Fruit fly (Drosophila melanogaster): Measurements from ENCODE around the gene Mst84B.

Mst84B gene

DNA sequence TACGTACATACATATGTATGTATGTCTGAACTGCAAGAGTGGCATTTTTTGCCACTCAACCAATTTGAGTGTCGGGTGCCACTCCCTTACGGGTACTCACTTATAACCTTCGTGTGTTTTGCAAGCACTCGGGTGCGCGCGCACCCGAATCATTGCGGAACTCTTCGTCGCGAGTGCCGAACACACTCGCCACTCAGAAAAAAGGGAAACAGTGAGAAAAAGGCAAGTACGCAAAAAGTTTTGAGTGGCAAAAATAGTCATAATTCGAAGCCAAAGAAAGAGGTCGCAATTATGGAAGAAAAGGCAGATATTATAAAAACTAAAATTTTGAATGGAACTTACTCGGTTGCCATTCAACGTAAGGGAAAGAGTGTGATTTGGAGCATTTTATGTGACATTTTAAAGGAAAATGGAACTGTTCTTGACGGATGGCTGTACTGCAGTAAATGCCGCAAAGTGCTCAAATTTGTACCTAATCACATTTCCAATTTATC lies 28.4 kb downstream of the Mst84B start:
- TF ChIP-seq Mnt (GFP tag; optimal IDR thresholded peaks at IDR 0.05) (peak; percentile 20), CG7101 (tag; optimal IDR thresholded peaks at IDR 0.05) (no peak), Hr96 (GFP tag; optimal IDR thresholded peaks at IDR 0.05) (no peak), CG11617 (GFP tag; optimal IDR thresholded peaks at IDR 0.05) (no peak), kay (GFP tag; ENCODE audit: borderline replicate concordance) (no peak), tj (GFP tag; optimal IDR thresholded peaks at IDR 0.05) (peak; percentile 97), toe (GFP tag; optimal IDR thresholded peaks at IDR 0.05) (no peak), cnc (optimal IDR thresholded peaks at IDR 0.05) (no peak), Crg-1 (GFP tag; optimal IDR thresholded peaks at IDR 0.05) (no peak), Clk (GFP tag; optimal IDR thresholded peaks at IDR 0.05) (no peak), CG14711 (tag; optimal IDR thresholded peaks at IDR 0.05) (no peak), CG12768 (GFP tag; optimal IDR thresholded peaks at IDR 0.05) (no peak), CG33017 (tag; optimal IDR thresholded peaks at IDR 0.05) (no peak), ovo (GFP tag; optimal IDR thresholded peaks at IDR 0.05) (no peak), bab1 (GFP tag; optimal IDR thresholded peaks at IDR 0.05) (no peak), cic (GFP tag; optimal IDR thresholded peaks at IDR 0.05) (peak; percentile 21), CG5204 (GFP tag; optimal IDR thresholded peaks at IDR 0.05) (no peak)

DNA sequence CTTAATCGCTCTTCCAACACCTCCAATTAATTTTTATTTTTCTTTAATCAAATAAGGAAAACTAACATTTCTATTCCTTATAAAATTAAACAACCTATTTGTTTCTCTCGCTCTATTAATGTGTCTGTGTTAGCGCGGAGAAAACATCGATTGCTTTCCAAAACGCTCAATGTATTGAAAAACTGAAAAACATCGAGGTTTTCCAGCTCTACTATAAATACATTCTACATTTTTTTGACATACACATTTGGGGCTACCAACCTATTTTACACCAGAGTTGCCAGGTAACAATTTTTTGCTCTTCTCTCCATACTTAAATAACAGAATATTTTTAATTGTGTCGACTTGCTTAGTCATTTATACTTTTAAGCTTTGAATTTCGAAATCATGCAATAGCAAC lies 29.9 kb downstream of the Mst84B start:
- TF ChIP-seq CG14711 (tag; optimal IDR thresholded peaks at IDR 0.05) (peak; percentile 80), kay (GFP tag; ENCODE audit: borderline replicate concordance) (peak; percentile 71), cnc (optimal IDR thresholded peaks at IDR 0.05) (no peak)

DNA sequence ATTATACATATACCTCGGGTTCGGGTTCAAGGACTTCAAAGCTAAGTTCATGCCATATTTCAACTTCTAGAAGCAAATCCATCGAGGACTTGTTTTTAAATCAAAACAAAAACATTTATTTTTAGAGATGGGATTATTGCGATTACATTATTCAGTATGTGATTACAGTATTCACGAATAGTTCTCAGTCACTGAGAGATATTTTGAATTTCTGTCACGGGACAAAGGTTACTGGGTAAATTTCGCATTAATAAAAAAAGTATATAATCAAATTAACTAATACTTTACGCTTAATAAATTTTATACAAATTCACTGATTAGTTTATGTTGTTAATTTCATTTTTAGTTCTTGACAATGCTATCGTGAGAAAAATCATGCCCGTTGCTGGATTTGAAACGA lies 31.6 kb downstream of the Mst84B start:
- TF ChIP-seq CG14711 (tag; optimal IDR thresholded peaks at IDR 0.05) (peak; percentile 35), CG12768 (GFP tag; optimal IDR thresholded peaks at IDR 0.05) (peak; percentile 12), CG5204 (GFP tag; optimal IDR thresholded peaks at IDR 0.05) (no peak), pad (GFP tag; optimal IDR thresholded peaks at IDR 0.05) (no peak), CG7101 (tag; optimal IDR thresholded peaks at IDR 0.05) (peak; percentile 32), CG11617 (GFP tag; optimal IDR thresholded peaks at IDR 0.05) (peak; percentile 30), tj (GFP tag; optimal IDR thresholded peaks at IDR 0.05) (no peak)

DNA sequence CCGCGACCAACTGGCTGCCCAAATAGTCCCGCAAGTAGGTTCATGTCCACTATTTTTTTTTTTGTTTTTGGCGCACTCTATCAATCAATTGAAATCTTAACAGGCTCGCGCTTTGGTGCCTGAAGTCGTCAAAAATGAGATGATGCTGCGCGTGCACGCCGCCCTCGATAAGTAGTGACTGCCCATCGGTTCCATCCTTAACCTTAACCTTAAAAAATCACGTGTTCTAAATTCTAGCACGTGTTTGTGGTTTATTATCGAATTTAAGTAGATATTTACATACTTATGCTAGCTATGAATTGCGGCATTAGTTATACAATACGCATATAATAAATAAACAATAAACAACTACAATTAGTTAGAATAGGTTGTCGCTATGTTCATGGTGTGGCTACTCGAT lies 32.4 kb downstream of the Mst84B start:
- no peak for TF ChIP-seq CG12768 (GFP tag; optimal IDR thresholded peaks at IDR 0.05)
- no peak for TF ChIP-seq kay (GFP tag; ENCODE audit: borderline replicate concordance)
- TF ChIP-seq cnc (optimal IDR thresholded peaks at IDR 0.05), result no peak
- no peak for TF ChIP-seq CG7101 (tag; optimal IDR thresholded peaks at IDR 0.05)
- no peak for TF ChIP-seq CG1620 (GFP tag; optimal IDR thresholded peaks at IDR 0.05)
- no peak for TF ChIP-seq toe (GFP tag; optimal IDR thresholded peaks at IDR 0.05)
- TF ChIP-seq Crg-1 (GFP tag; optimal IDR thresholded peaks at IDR 0.05), result no peak
- TF ChIP-seq Clk (GFP tag; optimal IDR thresholded peaks at IDR 0.05), result no peak
- no peak for TF ChIP-seq bab1 (GFP tag; optimal IDR thresholded peaks at IDR 0.05)
- TF ChIP-seq CG7045 (GFP tag; optimal IDR thresholded peaks at IDR 0.05), result no peak
- no peak for TF ChIP-seq tj (GFP tag; optimal IDR thresholded peaks at IDR 0.05)
- no peak for TF ChIP-seq Mnt (GFP tag; optimal IDR thresholded peaks at IDR 0.05)
- no peak for TF ChIP-seq cic (GFP tag; optimal IDR thresholded peaks at IDR 0.05)
- no peak for TF ChIP-seq CG11617 (GFP tag; optimal IDR thresholded peaks at IDR 0.05)
- TF ChIP-seq CG33017 (tag; optimal IDR thresholded peaks at IDR 0.05), result no peak
- no peak for TF ChIP-seq ovo (GFP tag; optimal IDR thresholded peaks at IDR 0.05)
- no peak for TF ChIP-seq CG14711 (tag; optimal IDR thresholded peaks at IDR 0.05)
- TF ChIP-seq CG5204 (GFP tag; optimal IDR thresholded peaks at IDR 0.05), result no peak
- TF ChIP-seq Hr96 (GFP tag; optimal IDR thresholded peaks at IDR 0.05), result no peak

DNA sequence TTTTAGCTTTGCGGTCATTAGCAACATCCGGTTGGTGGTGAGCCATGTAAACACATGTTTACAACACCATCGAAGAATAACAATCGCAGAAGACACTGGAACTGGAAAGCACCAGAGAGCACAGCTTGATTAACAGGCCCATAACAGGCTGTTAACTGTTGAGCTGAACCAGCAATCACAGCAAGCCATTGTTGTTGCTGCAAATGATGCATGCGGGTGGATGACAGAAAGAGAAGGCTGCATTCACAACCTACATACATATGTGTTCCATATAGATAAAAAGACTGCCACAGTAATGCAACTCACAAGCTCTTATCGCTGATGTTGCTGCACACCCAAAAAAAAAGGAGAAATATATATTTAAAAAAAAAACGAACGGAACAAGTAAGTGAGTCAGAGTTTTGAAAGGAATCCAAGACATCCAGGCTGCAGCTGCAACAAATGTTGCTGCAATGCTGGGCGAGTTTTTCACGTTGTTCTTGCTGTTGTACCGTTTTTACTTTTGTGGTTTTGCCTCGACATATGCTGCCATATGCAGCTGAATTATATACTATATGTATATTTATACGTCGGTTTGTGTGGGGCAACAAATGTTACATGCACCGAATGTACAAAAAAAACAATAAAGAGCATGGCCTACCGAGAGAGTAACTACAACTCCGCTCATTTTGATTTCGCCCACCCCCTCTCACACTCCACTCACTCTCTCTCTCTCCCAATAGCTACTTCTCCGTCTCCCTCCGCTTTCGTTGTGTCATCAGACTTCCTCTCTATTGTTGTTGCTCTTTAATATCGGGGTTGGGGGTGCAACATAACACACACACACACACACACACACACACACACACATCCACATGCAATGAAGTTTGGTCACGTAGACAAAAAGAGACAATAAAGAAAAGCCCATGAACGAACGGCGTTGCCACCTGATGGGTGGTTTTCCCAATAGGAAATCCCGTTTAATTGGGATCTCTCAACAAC lies 41.2 kb downstream of the Mst84B start:
- TF ChIP-seq tj (GFP tag; optimal IDR thresholded peaks at IDR 0.05) (peak; percentile 29), CG7101 (tag; optimal IDR thresholded peaks at IDR 0.05) (no peak)

DNA sequence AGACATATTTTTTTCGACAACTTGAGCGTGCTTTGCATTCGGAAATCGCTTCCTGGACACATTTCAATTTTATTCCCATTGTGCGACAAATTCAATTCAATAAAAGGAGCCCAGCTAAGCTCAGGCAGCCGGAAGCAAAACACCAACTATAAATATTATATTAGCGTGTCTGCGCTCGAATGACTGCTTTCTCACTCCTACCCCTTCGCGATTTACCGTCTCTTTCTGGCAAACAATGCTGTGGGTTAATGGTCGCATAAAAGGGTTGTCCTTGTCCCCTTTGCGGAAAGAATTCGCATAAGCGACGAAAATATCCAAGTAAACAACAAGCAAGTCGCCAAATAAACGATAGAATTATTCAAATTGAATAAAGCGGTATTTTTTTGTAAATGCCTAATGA lies 42.3 kb downstream of the Mst84B start:
- TF ChIP-seq ovo (GFP tag; optimal IDR thresholded peaks at IDR 0.05) (no peak), CG12768 (GFP tag; optimal IDR thresholded peaks at IDR 0.05) (no peak), CG33017 (tag; optimal IDR thresholded peaks at IDR 0.05) (no peak), tj (GFP tag; optimal IDR thresholded peaks at IDR 0.05) (no peak), Hr96 (GFP tag; optimal IDR thresholded peaks at IDR 0.05) (no peak), kay (GFP tag; ENCODE audit: borderline replicate concordance) (no peak), Clk (GFP tag; optimal IDR thresholded peaks at IDR 0.05) (no peak), CG1620 (GFP tag; optimal IDR thresholded peaks at IDR 0.05) (no peak), Mnt (GFP tag; optimal IDR thresholded peaks at IDR 0.05) (no peak), CG11617 (GFP tag; optimal IDR thresholded peaks at IDR 0.05) (no peak)

Measured in whole organism, adult.